Fruit fly (Drosophila melanogaster): Measurements from ENCODE around the gene ssx.

ssx gene

DNA sequence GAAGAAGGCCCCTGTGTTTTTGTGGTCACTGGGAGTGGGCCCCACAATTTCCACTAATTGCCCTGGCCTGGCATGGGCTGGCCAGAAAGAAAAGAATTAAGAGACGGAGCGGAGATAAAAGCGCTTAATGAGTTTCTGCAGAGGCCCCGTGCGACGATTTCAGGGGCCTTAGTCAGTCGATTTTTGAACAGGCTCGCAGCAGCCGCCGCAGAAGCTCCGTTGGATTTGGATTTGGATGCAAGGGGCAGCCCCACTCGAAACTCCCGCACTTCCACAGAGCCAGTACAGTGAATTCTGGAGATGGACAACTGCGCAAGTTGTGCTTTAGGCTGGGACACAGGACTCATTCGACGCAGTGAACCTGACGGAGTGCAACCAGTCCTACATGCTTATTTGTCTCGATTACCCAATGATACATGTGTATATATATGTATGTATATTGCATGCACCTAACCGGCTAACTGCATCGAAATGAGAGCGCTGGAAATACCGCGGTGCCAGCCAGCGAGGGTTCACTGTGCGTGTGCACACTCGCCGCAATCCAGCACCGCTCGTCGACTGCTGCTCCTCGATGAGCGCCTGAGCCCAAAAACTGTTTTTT is 28.2 kb downstream of the ssx start (continued):
- TF ChIP-seq tll (GFP tag; optimal IDR thresholded peaks at IDR 0.05) = no peak
- no peak for TF ChIP-seq run (tag; optimal IDR thresholded peaks at IDR 0.05)
- peak; percentile 49 for TF ChIP-seq peb (GFP tag; IDR thresholded peaks at IDR 0.05)
- peak; percentile 9 for TF ChIP-seq CG4617 (GFP tag; optimal IDR thresholded peaks at IDR 0.05; ENCODE audit: borderline replicate concordance)
- peak; percentile 31 for TF ChIP-seq CG9437 (GFP tag; optimal IDR thresholded peaks at IDR 0.05)
- TF ChIP-seq repo (GFP tag; optimal IDR thresholded peaks at IDR 0.05) = no peak
- peak; percentile 60 for TF ChIP-seq CG9817 (tag; optimal IDR thresholded peaks at IDR 0.05)
- no peak for TF ChIP-seq rib (GFP tag; IDR thresholded peaks at IDR 0.05)
- no peak for TF ChIP-seq bbx (GFP tag; IDR thresholded peaks at IDR 0.05; ENCODE audit: partially characterized antibody)
- TF ChIP-seq sr (GFP tag; IDR thresholded peaks at IDR 0.05) = peak; percentile 12; the same call in 1 of the 3 replicates
- TF ChIP-seq pfk (GFP tag; optimal IDR thresholded peaks at IDR 0.05) = no peak
- peak; percentile 40 for TF ChIP-seq Atf-2 (GFP tag; optimal IDR thresholded peaks at IDR 0.05)
- TF ChIP-seq pho (GFP tag; optimal IDR thresholded peaks at IDR 0.05) = peak; percentile 54
- TF ChIP-seq CG7372 (GFP tag; IDR thresholded peaks at IDR 0.05) = peak; percentile 62
- peak; percentile 81 for TF ChIP-seq Ptx1 (GFP tag; IDR thresholded peaks at IDR 0.05)
- TF ChIP-seq CG1233 (GFP tag; optimal IDR thresholded peaks at IDR 0.05) = peak; percentile 55
- no peak for TF ChIP-seq CG42726 (GFP tag; IDR thresholded peaks at IDR 0.05; ENCODE audit: partially characterized antibody)
- TF ChIP-seq seq (GFP tag; IDR thresholded peaks at IDR 0.05) = peak; percentile 56; the same call in 1 of the 2 replicates
- no peak for TF ChIP-seq CG10147 (GFP tag; optimal IDR thresholded peaks at IDR 0.05)
- TF ChIP-seq Sry-δ (GFP tag; optimal IDR thresholded peaks at IDR 0.05) = no peak
- TF ChIP-seq tap (tag; optimal IDR thresholded peaks at IDR 0.05) = peak; percentile 49
- TF ChIP-seq zf30C (GFP tag; optimal IDR thresholded peaks at IDR 0.05) = no peak
- no peak for TF ChIP-seq crol (GFP tag; IDR thresholded peaks at IDR 0.05)
- peak; percentile 25; the same call in 1 of the 2 replicates for TF ChIP-seq Ravus (GFP tag; IDR thresholded peaks at IDR 0.05)
- TF ChIP-seq CG18011 (GFP tag; optimal IDR thresholded peaks at IDR 0.05) = no peak
- TF ChIP-seq pnt (GFP tag; optimal IDR thresholded peaks at IDR 0.05) = peak; percentile 51
- peak; percentile 7 for TF ChIP-seq CG10267 (tag; optimal IDR thresholded peaks at IDR 0.05)
- TF ChIP-seq dmrt99B (tag; optimal IDR thresholded peaks at IDR 0.05) = peak; percentile 67
- TF ChIP-seq Mad (GFP tag; optimal IDR thresholded peaks at IDR 0.05) = no peak
- peak; percentile 66 for TF ChIP-seq caup (GFP tag; optimal IDR thresholded peaks at IDR 0.05; ENCODE audit: severe bottlenecking)
- no peak for TF ChIP-seq TFAM (GFP tag; optimal IDR thresholded peaks at IDR 0.05)
- peak; percentile 29 for TF ChIP-seq CG8388 (GFP tag; optimal IDR thresholded peaks at IDR 0.05)
- TF ChIP-seq NC2β (GFP tag; optimal IDR thresholded peaks at IDR 0.05) = no peak
- TF ChIP-seq CG11085 (GFP tag; IDR thresholded peaks at IDR 0.05) = 0 out of 2 replicates have a peak, but pooled peaks have one; percentile 44
- TF ChIP-seq fd3F (GFP tag; optimal IDR thresholded peaks at IDR 0.05) = peak; percentile 52
- no peak for TF ChIP-seq CG10565 (GFP tag; optimal IDR thresholded peaks at IDR 0.05)
- TF ChIP-seq gro (GFP tag; optimal IDR thresholded peaks at IDR 0.05) = no peak
- TF ChIP-seq bigmax (GFP tag; optimal IDR thresholded peaks at IDR 0.05) = no peak
- peak; percentile 64 for TF ChIP-seq E2f1 (GFP tag; IDR thresholded peaks at IDR 0.05)
- no peak for TF ChIP-seq cato (GFP tag; optimal IDR thresholded peaks at IDR 0.05; ENCODE audit: borderline replicate concordance)
- peak; percentile 59 for TF ChIP-seq CoRest (tag; optimal IDR thresholded peaks at IDR 0.05)
- peak; percentile 26; the same call in 1 of the 2 replicates for TF ChIP-seq ttk (GFP tag; IDR thresholded peaks at IDR 0.05)
- TF ChIP-seq B-H2 (GFP tag; optimal IDR thresholded peaks at IDR 0.05) = no peak
- TF ChIP-seq CG32772 (GFP tag; IDR thresholded peaks at IDR 0.05) = peak; percentile 66
- TF ChIP-seq sug (tag; optimal IDR thresholded peaks at IDR 0.05) = no peak
- TF ChIP-seq CG4404 (GFP tag; IDR thresholded peaks at IDR 0.05) = peak; percentile 59
- peak; percentile 41 for TF ChIP-seq CG12942 (GFP tag; optimal IDR thresholded peaks at IDR 0.05)
- peak; percentile 81 for TF ChIP-seq abd-A (tag; optimal IDR thresholded peaks at IDR 0.05)
- peak; percentile 56; the same call in 2 of the 3 replicates for TF ChIP-seq CG17361 (GFP tag; IDR thresholded peaks at IDR 0.05)

All from whole organism, embryonic.